Worm (Caenorhabditis elegans) whole organism, L3 larva: ENCODE results near the gene ZK666.4.

Experiments
- R02D3.7 ChIP-seq: fragments of 150-350 bp; optimal IDR thresholded peaks from 2 replicates; lab custom pipeline; 2014; ENCODE audit warnings: missing biosample characterization, missing genetic modification characterization
- ZK546.5 ChIP-seq: sonication (generic microtip); optimal IDR thresholded peaks from 2 replicates; lab custom pipeline; 2017; ENCODE audit warnings: missing biosample characterization, missing genetic modification characterization
- aly-2 ChIP-seq: fragments of 150-350 bp; optimal IDR thresholded peaks from 2 replicates; lab custom pipeline; 2014; ENCODE audit warnings: missing biosample characterization, missing genetic modification characterization
- ama-1 ChIP-seq: fragments of 150-350 bp; optimal IDR thresholded peaks from 2 replicates; lab custom pipeline; 2018
- ceh-16 ChIP-seq: sonication (generic microtip); optimal IDR thresholded peaks from 2 replicates; lab custom pipeline; 2017; ENCODE audit warnings: missing biosample characterization, missing genetic modification characterization
- ceh-28 ChIP-seq: fragments of 150-350 bp; optimal IDR thresholded peaks from 2 replicates; lab custom pipeline; 2014; ENCODE audit warnings: missing biosample characterization, missing genetic modification reagents, missing genetic modification characterization
- ceh-82 ChIP-seq: fragments of 150-350 bp; optimal IDR thresholded peaks from 2 replicates; lab custom pipeline; 2014; ENCODE audit warnings: missing biosample characterization, missing genetic modification characterization
- ceh-9 ChIP-seq: sonication (generic microtip); optimal IDR thresholded peaks from 2 replicates; lab custom pipeline; 2018; ENCODE audit warnings: missing biosample characterization, missing genetic modification characterization
- daf-12 ChIP-seq: fragments of 150-350 bp; optimal IDR thresholded peaks from 2 replicates; lab custom pipeline; 2014; ENCODE audit warnings: missing biosample characterization, missing genetic modification reagents, missing genetic modification characterization
- egl-5 ChIP-seq: fragments of 150-350 bp; optimal IDR thresholded peaks from 2 replicates; lab custom pipeline; 2017; ENCODE audit warnings: missing biosample characterization, missing genetic modification reagents, missing genetic modification characterization, inconsistent platforms
- elt-1 ChIP-seq: fragments of 150-350 bp; optimal IDR thresholded peaks from 2 replicates; lab custom pipeline; 2014; ENCODE audit warnings: missing biosample characterization, missing genetic modification characterization
- elt-2 ChIP-seq: sonication (generic microtip); optimal IDR thresholded peaks from 2 replicates; lab custom pipeline; 2016; ENCODE audit warnings: missing genetic modification reagents, mild to moderate bottlenecking, missing genetic modification characterization, missing compliant biosample characterization
- elt-3 ChIP-seq, 3 experiments: fragments of 150-350 bp in 1 of 3; sonication (generic microtip) in 2 of 3; optimal IDR thresholded peaks; 2 replicates in 2 of 3; 4 replicates in 1 of 3; lab custom pipeline; 2014 to 2017; ENCODE audit warnings: missing biosample characterization in 3 of 3, missing genetic modification characterization in 3 of 3
- eor-1 ChIP-seq, 2 experiments: fragments of 150-350 bp; optimal IDR thresholded peaks; 2 replicates each; lab custom pipeline; 2014 to 2018; ENCODE audit warnings: missing biosample characterization in 2 of 2, missing genetic modification characterization in 2 of 2
- fkh-10 ChIP-seq: sonication (generic microtip); optimal IDR thresholded peaks from 2 replicates; lab custom pipeline; 2017; ENCODE audit warnings: missing biosample characterization, missing genetic modification reagents, missing genetic modification characterization
- fos-1 ChIP-seq: fragments of 150-350 bp; optimal IDR thresholded peaks from 2 replicates; lab custom pipeline; 2014; ENCODE audit warnings: missing biosample characterization, missing genetic modification characterization
- hmg-11 ChIP-seq: sonication (generic microtip); optimal IDR thresholded peaks from 2 replicates; lab custom pipeline; 2016; ENCODE audit warnings: missing genetic modification characterization, missing compliant biosample characterization
- jun-1 ChIP-seq: fragments of 150-350 bp; optimal IDR thresholded peaks from 2 replicates; lab custom pipeline; 2014; ENCODE audit warnings: missing biosample characterization, missing genetic modification reagents, missing genetic modification characterization
- lin-15B ChIP-seq: fragments of 150-350 bp; optimal IDR thresholded peaks from 2 replicates; lab custom pipeline; 2014; ENCODE audit warnings: missing biosample characterization, missing genetic modification characterization
- lin-39 ChIP-seq: fragments of 150-350 bp; optimal IDR thresholded peaks from 2 replicates; lab custom pipeline; 2018; ENCODE audit warnings: missing biosample characterization, missing genetic modification reagents, missing genetic modification characterization
- lsy-12 ChIP-seq: sonication (generic microtip); optimal IDR thresholded peaks from 2 replicates; lab custom pipeline; 2016; ENCODE audit warnings: mild to moderate bottlenecking, missing genetic modification characterization, missing compliant biosample characterization
- mdl-1 ChIP-seq: fragments of 150-350 bp; optimal IDR thresholded peaks from 2 replicates; lab custom pipeline; 2014; ENCODE audit warnings: missing biosample characterization, missing genetic modification characterization
- nfya-1 ChIP-seq: sonication (generic microtip); optimal IDR thresholded peaks from 2 replicates; lab custom pipeline; 2017; ENCODE audit warnings: missing genetic modification characterization, mild to moderate bottlenecking, missing compliant biosample characterization, antibody characterized with exemption, moderate library complexity; ENCODE audit not compliant: insufficient read depth
- nhr-11 ChIP-seq: fragments of 150-350 bp; optimal IDR thresholded peaks from 2 replicates; lab custom pipeline; 2014; ENCODE audit warnings: missing biosample characterization, missing genetic modification characterization
- nhr-12 ChIP-seq: fragments of 150-350 bp; optimal IDR thresholded peaks from 2 replicates; lab custom pipeline; 2014; ENCODE audit warnings: missing biosample characterization, missing genetic modification characterization
- nhr-23 ChIP-seq: fragments of 150-350 bp; optimal IDR thresholded peaks from 2 replicates; lab custom pipeline; 2014; ENCODE audit warnings: missing biosample characterization, missing genetic modification reagents, missing genetic modification characterization
- nhr-25 ChIP-seq: sonication (generic microtip); optimal IDR thresholded peaks from 2 replicates; lab custom pipeline; 2017; ENCODE audit warnings: missing biosample characterization, missing genetic modification characterization
- nhr-28 ChIP-seq: fragments of 150-350 bp; optimal IDR thresholded peaks from 2 replicates; lab custom pipeline; 2014; ENCODE audit warnings: missing biosample characterization, missing genetic modification characterization
- nhr-43 ChIP-seq: sonication (generic microtip); optimal IDR thresholded peaks from 2 replicates; lab custom pipeline; 2016; ENCODE audit warnings: mild to moderate bottlenecking, missing genetic modification characterization, missing compliant biosample characterization; ENCODE audit not compliant: poor library complexity, severe bottlenecking
- nhr-67 ChIP-seq: fragments of 150-350 bp; optimal IDR thresholded peaks from 2 replicates; lab custom pipeline; 2014; ENCODE audit warnings: missing biosample characterization, missing genetic modification characterization
- nhr-77 ChIP-seq: fragments of 150-350 bp; optimal IDR thresholded peaks from 2 replicates; lab custom pipeline; 2014; ENCODE audit warnings: missing biosample characterization, missing genetic modification characterization
- pha-4 ChIP-seq: fragments of 150-350 bp; optimal IDR thresholded peaks from 2 replicates; lab custom pipeline; 2014; ENCODE audit warnings: missing biosample characterization, missing genetic modification reagents, missing genetic modification characterization
- pqm-1 ChIP-seq: fragments of 150-350 bp; optimal IDR thresholded peaks from 2 replicates; lab custom pipeline; 2017; ENCODE audit warnings: missing biosample characterization, missing genetic modification characterization, inconsistent platforms
- sea-2 ChIP-seq: fragments of 150-350 bp; sonication (generic microtip); optimal IDR thresholded peaks from 4 replicates; lab custom pipeline; 2014; ENCODE audit warnings: missing biosample characterization, missing genetic modification reagents, missing genetic modification characterization
- skn-1 ChIP-seq: fragments of 150-350 bp; optimal IDR thresholded peaks from 2 replicates; lab custom pipeline; 2014; ENCODE audit warnings: missing biosample characterization, missing genetic modification characterization
- snpc-4 ChIP-seq: fragments of 150-350 bp; optimal IDR thresholded peaks from 2 replicates; lab custom pipeline; 2014; ENCODE audit warnings: missing biosample characterization, missing genetic modification characterization
- tbx-2 ChIP-seq: sonication (generic microtip); optimal IDR thresholded peaks from 2 replicates; lab custom pipeline; 2016; ENCODE audit warnings: mild to moderate bottlenecking, missing genetic modification characterization, missing compliant biosample characterization
- unc-62 ChIP-seq: fragments of 150-350 bp; sonication (generic microtip); optimal IDR thresholded peaks from 4 replicates; lab custom pipeline; 2014; ENCODE audit warnings: missing biosample characterization, missing genetic modification reagents, missing genetic modification characterization
- zag-1 ChIP-seq: fragments of 150-350 bp; optimal IDR thresholded peaks from 2 replicates; lab custom pipeline; 2014; ENCODE audit warnings: missing biosample characterization, missing genetic modification characterization
- ztf-11 ChIP-seq: fragments of 150-350 bp; optimal IDR thresholded peaks from 2 replicates; lab custom pipeline; 2014; ENCODE audit warnings: missing biosample characterization, missing genetic modification characterization
- ztf-4 ChIP-seq: fragments of 150-350 bp; optimal IDR thresholded peaks from 2 replicates; lab custom pipeline; 2014; ENCODE audit warnings: missing biosample characterization, missing genetic modification characterization

The ZK666.4 gene

DNA sequence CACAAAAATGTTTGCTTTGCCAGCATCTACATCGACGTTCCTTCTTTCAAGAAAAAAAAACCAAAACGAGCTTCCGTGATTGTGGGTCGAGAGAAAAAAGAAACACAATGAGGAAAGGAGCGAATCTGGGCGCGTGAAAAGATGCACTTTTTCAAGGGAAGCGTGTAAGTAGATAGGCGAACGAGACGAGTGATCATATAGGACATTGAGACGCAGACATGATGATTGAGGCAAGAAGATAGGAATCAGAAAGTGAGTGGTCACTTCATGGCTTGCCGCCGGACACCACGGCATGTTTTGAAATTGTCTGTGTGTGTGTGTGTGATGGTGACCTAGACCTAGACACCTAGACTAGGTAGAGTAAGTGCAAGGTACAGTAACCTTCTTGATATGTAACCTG, 24.5 kb downstream of the ZK666.4 start (continued):
- TF ChIP-seq elt-1 (tag; lab: Kevin White, UChicago) (peak; percentile 59), ceh-82 (tag; lab: Kevin White, UChicago) (no peak), pha-4 (tag; lab: Kevin White, UChicago) (peak; percentile 9), nhr-11 (tag; lab: Kevin White, UChicago) (no peak), pqm-1 (tag; lab: Kevin White, UChicago) (peak; percentile 38), zag-1 (tag; lab: Kevin White, UChicago) (no peak), nhr-25 (peak; percentile 83), fos-1 (no peak), elt-3 (tag; optimal IDR thresholded peaks at IDR 0.05; lab: Kevin White, UChicago) (no peak), egl-5 (tag; lab: Kevin White, UChicago) (peak; percentile 51), nfya-1 (peak; percentile 79), nhr-28 (tag; lab: Kevin White, UChicago) (no peak), nhr-43 (tag; lab: Kevin White, UChicago) (peak; percentile 74), unc-62 (GFP tag; lab: Kevin White, UChicago) (peak; percentile 77), skn-1 (tag; lab: Kevin White, UChicago) (peak; percentile 69), mdl-1 (tag; lab: Kevin White, UChicago) (peak; percentile 39)

ce11 chrII:10502491-10503063, 25.5 kb downstream of the ZK666.4 start, which contains the start of gene myrf-1:
Gene myrf-1, minus strand, starts transcription at chrII:10502541.
- TF ChIP-seq nhr-23 (tag; lab: Kevin White, UChicago) = peak; percentile 91
- peak; percentile 43 for TF ChIP-seq ceh-82 (tag; lab: Kevin White, UChicago)
- peak; percentile 88 for TF ChIP-seq tbx-2 (tag; lab: Kevin White, UChicago)
- TF ChIP-seq hmg-11 = peak; percentile 99
- peak in 2 of 3 experiments; percentile 18 to 35 for TF ChIP-seq elt-3 (tag; optimal IDR thresholded peaks at IDR 0.05; lab: Kevin White, UChicago)
- TF ChIP-seq pha-4 (tag; lab: Kevin White, UChicago) = peak; percentile 92
- TF ChIP-seq nhr-67 (tag; lab: Kevin White, UChicago) = peak; percentile 3
- TF ChIP-seq ztf-4 = no peak
- TF ChIP-seq ceh-28 (tag; lab: Kevin White, UChicago) = peak; percentile 84
- TF ChIP-seq zag-1 (tag; lab: Kevin White, UChicago) = peak; percentile 57
- TF ChIP-seq fos-1 = peak; percentile 48
- TF ChIP-seq jun-1 (tag; lab: Kevin White, UChicago) = peak; percentile 62
- no peak for TF ChIP-seq nhr-12 (tag; lab: Kevin White, UChicago)
- peak; percentile 70 for TF ChIP-seq mdl-1 (tag; lab: Kevin White, UChicago)
- no peak for TF ChIP-seq ceh-9
- no peak for TF ChIP-seq ZK546.5 (tag; lab: Kevin White, UChicago)
- peak; percentile 67 for TF ChIP-seq ama-1 (lab: Kevin White, UChicago)
- peak; percentile 96 for TF ChIP-seq lin-39 (tag; lab: Kevin White, UChicago)
- TF ChIP-seq aly-2 = no peak
- peak; percentile 92 for TF ChIP-seq lsy-12 (tag; lab: Kevin White, UChicago)
- peak; percentile 77 for TF ChIP-seq nhr-25
- peak; percentile 47 for TF ChIP-seq nhr-77 (tag; lab: Kevin White, UChicago)
- peak; percentile 39 for TF ChIP-seq sea-2 (GFP tag; lab: Kevin White, UChicago)
- peak; percentile 85 for TF ChIP-seq egl-5 (tag; lab: Kevin White, UChicago)
- TF ChIP-seq ztf-11 (tag; lab: Kevin White, UChicago) = no peak
- TF ChIP-seq nhr-11 (tag; lab: Kevin White, UChicago) = peak; percentile 87
- no peak for TF ChIP-seq eor-1 (tag; optimal IDR thresholded peaks at IDR 0.05; lab: Kevin White, UChicago)
- TF ChIP-seq skn-1 (tag; lab: Kevin White, UChicago) = peak; percentile 61
- peak; percentile 74 for TF ChIP-seq nhr-43 (tag; lab: Kevin White, UChicago)
- peak; percentile 33 for TF ChIP-seq snpc-4 (tag; lab: Kevin White, UChicago)
- peak; percentile 17 for TF ChIP-seq fkh-10
- TF ChIP-seq daf-12 (tag; lab: Kevin White, UChicago) = no peak
- peak; percentile 8 for TF ChIP-seq pqm-1 (tag; lab: Kevin White, UChicago)
- peak; percentile 80 for TF ChIP-seq elt-2 (tag; lab: Kevin White, UChicago)
- peak; percentile 64 for TF ChIP-seq lin-15B
- TF ChIP-seq unc-62 (GFP tag; lab: Kevin White, UChicago) = peak; percentile 83
- peak; percentile 90 for TF ChIP-seq nfya-1
- peak; percentile 56 for TF ChIP-seq elt-1 (tag; lab: Kevin White, UChicago)
- peak; percentile 53 for TF ChIP-seq R02D3.7 (tag; lab: Kevin White, UChicago)
- no peak for TF ChIP-seq ceh-16 (tag; lab: Kevin White, UChicago)
